Worm (Caenorhabditis elegans): ENCODE measurements around the gene Y56A3A.22.

The Y56A3A.22 gene

ce11 chrIII:11895504-11895903 lies 26.0 kb upstream of the Y56A3A.22 start:
- no peak for TF ChIP-seq ceh-13 (GFP tag; optimal IDR thresholded peaks at IDR 0.05)

- TF ChIP-seq ceh-13 (GFP tag; optimal IDR thresholded peaks at IDR 0.05), result no peak
- TF ChIP-seq tbx-37 (GFP tag; conservative IDR thresholded peaks at IDR 0.05), result no peak
Observed at ce11 chrIII:11896652-11897051, 24.8 kb upstream of the Y56A3A.22 start.

ce11 chrIII:11898169-11898568 lies 23.3 kb upstream of the Y56A3A.22 start, which contains the start of gene tsen-2:
Gene tsen-2 (minus strand): TSS chrIII:11898269.
- TF ChIP-seq B0310.2 (tag; optimal IDR thresholded peaks at IDR 0.05) (no peak), ama-1 (optimal IDR thresholded peaks at IDR 0.05) (no peak), tbx-37 (GFP tag; conservative IDR thresholded peaks at IDR 0.05) (no peak), tra-4 (tag; optimal IDR thresholded peaks at IDR 0.05) (no peak), aly-1 (tag; optimal IDR thresholded peaks at IDR 0.05) (no peak), pes-1 (GFP tag; IDR thresholded peaks at IDR 0.05) (no peak), F13C5.2 (tag; optimal IDR thresholded peaks at IDR 0.05) (no peak), flt-1 (GFP tag; IDR thresholded peaks at IDR 0.05) (no peak), scrt-1 (GFP tag; IDR thresholded peaks at IDR 0.05) (no peak), ceh-13 (GFP tag; optimal IDR thresholded peaks at IDR 0.05) (no peak), hmg-4 (GFP tag; optimal IDR thresholded peaks at IDR 0.05) (no peak), sea-1 (GFP tag; conservative IDR thresholded peaks at IDR 0.05) (no peak), hnd-1 (tag; optimal IDR thresholded peaks at IDR 0.05) (no peak), ceh-36 (tag; optimal IDR thresholded peaks at IDR 0.05) (no peak), hmbx-1 (tag; optimal IDR thresholded peaks at IDR 0.05) (no peak), tbx-11 (GFP tag; IDR thresholded peaks at IDR 0.05) (no peak)

ce11 chrIII:11900022-11900421 lies 21.5 kb upstream of the Y56A3A.22 start:
- no peak for TF ChIP-seq hmbx-1 (tag; optimal IDR thresholded peaks at IDR 0.05)
- no peak for TF ChIP-seq hnd-1 (tag; optimal IDR thresholded peaks at IDR 0.05)
- no peak for TF ChIP-seq hmg-4 (GFP tag; optimal IDR thresholded peaks at IDR 0.05)
- TF ChIP-seq sea-1 (GFP tag; conservative IDR thresholded peaks at IDR 0.05), result no peak
- TF ChIP-seq ceh-13 (GFP tag; optimal IDR thresholded peaks at IDR 0.05), result no peak
- TF ChIP-seq ceh-36 (tag; optimal IDR thresholded peaks at IDR 0.05), result no peak
- TF ChIP-seq aly-1 (tag; optimal IDR thresholded peaks at IDR 0.05), result no peak

ce11 chrIII:11902782-11903181 lies 18.7 kb upstream of the Y56A3A.22 start:
- TF ChIP-seq scrt-1 (GFP tag; IDR thresholded peaks at IDR 0.05) (no peak), ama-1 (optimal IDR thresholded peaks at IDR 0.05) (no peak), ceh-13 (GFP tag; optimal IDR thresholded peaks at IDR 0.05) (no peak), flt-1 (GFP tag; IDR thresholded peaks at IDR 0.05) (no peak), aly-1 (tag; optimal IDR thresholded peaks at IDR 0.05) (no peak), ets-7 (tag; optimal IDR thresholded peaks at IDR 0.05) (no peak), ceh-36 (tag; optimal IDR thresholded peaks at IDR 0.05) (no peak), hnd-1 (tag; optimal IDR thresholded peaks at IDR 0.05) (no peak), F13C5.2 (tag; optimal IDR thresholded peaks at IDR 0.05) (no peak), hmg-4 (GFP tag; optimal IDR thresholded peaks at IDR 0.05) (no peak), pes-1 (GFP tag; IDR thresholded peaks at IDR 0.05) (no peak), B0310.2 (tag; optimal IDR thresholded peaks at IDR 0.05) (no peak)

ce11 chrIII:11907177-11907576 lies 14.3 kb upstream of the Y56A3A.22 start, which contains the start of gene sdz-33:
Gene sdz-33 (plus strand): TSS chrIII:11907477.
- TF ChIP-seq aly-1 (tag; optimal IDR thresholded peaks at IDR 0.05), result no peak

- TF ChIP-seq hmbx-1 (tag; optimal IDR thresholded peaks at IDR 0.05) (no peak), hnd-1 (tag; optimal IDR thresholded peaks at IDR 0.05) (no peak), flt-1 (GFP tag; IDR thresholded peaks at IDR 0.05) (no peak), tbx-11 (GFP tag; IDR thresholded peaks at IDR 0.05) (no peak), hmg-4 (GFP tag; optimal IDR thresholded peaks at IDR 0.05) (no peak), ets-7 (tag; optimal IDR thresholded peaks at IDR 0.05) (no peak), ama-1 (optimal IDR thresholded peaks at IDR 0.05) (no peak), ceh-36 (tag; optimal IDR thresholded peaks at IDR 0.05) (no peak), F13C5.2 (tag; optimal IDR thresholded peaks at IDR 0.05) (no peak), B0310.2 (tag; optimal IDR thresholded peaks at IDR 0.05) (no peak), aly-1 (tag; optimal IDR thresholded peaks at IDR 0.05) (no peak), tra-4 (tag; optimal IDR thresholded peaks at IDR 0.05) (no peak), pes-1 (GFP tag; IDR thresholded peaks at IDR 0.05) (no peak), sea-1 (GFP tag; conservative IDR thresholded peaks at IDR 0.05) (no peak), ceh-13 (GFP tag; optimal IDR thresholded peaks at IDR 0.05) (no peak), scrt-1 (GFP tag; IDR thresholded peaks at IDR 0.05) (no peak), tbx-37 (GFP tag; conservative IDR thresholded peaks at IDR 0.05) (no peak)
Observed at ce11 chrIII:11908660-11909059, 12.8 kb upstream of the Y56A3A.22 start, which contains the start of gene fbxb-24. Gene fbxb-24 (plus strand): TSS chrIII:11908960.

ce11 chrIII:11909778-11910177 lies 11.7 kb upstream of the Y56A3A.22 start, which contains the start of gene faah-4:
Gene faah-4 (minus strand): TSS chrIII:11909878.
- TF ChIP-seq ceh-36 (tag; optimal IDR thresholded peaks at IDR 0.05) (no peak), F13C5.2 (tag; optimal IDR thresholded peaks at IDR 0.05) (no peak), ama-1 (optimal IDR thresholded peaks at IDR 0.05) (no peak), ets-7 (tag; optimal IDR thresholded peaks at IDR 0.05) (no peak), tbx-37 (GFP tag; conservative IDR thresholded peaks at IDR 0.05) (no peak), ceh-13 (GFP tag; optimal IDR thresholded peaks at IDR 0.05) (no peak), tbx-11 (GFP tag; IDR thresholded peaks at IDR 0.05) (no peak), hmbx-1 (tag; optimal IDR thresholded peaks at IDR 0.05) (no peak), hmg-4 (GFP tag; optimal IDR thresholded peaks at IDR 0.05) (no peak), pes-1 (GFP tag; IDR thresholded peaks at IDR 0.05) (no peak), B0310.2 (tag; optimal IDR thresholded peaks at IDR 0.05) (no peak), sea-1 (GFP tag; conservative IDR thresholded peaks at IDR 0.05) (no peak), flt-1 (GFP tag; IDR thresholded peaks at IDR 0.05) (no peak), scrt-1 (GFP tag; IDR thresholded peaks at IDR 0.05) (no peak), tra-4 (tag; optimal IDR thresholded peaks at IDR 0.05) (no peak), aly-1 (tag; optimal IDR thresholded peaks at IDR 0.05) (no peak), hnd-1 (tag; optimal IDR thresholded peaks at IDR 0.05) (no peak)
